Fruit fly (Drosophila melanogaster) whole organism, embryonic: Measurements from ENCODE around the gene Nrd1.

Experiments
- B-H2 ChIP-seq: fragments of 200-800 bp; sonication (Bioruptor generic); optimal IDR thresholded peaks from 2 replicates; lab custom pipeline; 2018; ENCODE audit warnings: missing biosample characterization, mild to moderate bottlenecking, missing genetic modification characterization
- CG10366 ChIP-seq: fragments of 200-800 bp; sonication (Bioruptor generic); IDR thresholded peaks from 2 replicates; pipeline ENCODE4 v1.3.6; 2022; ENCODE audit warnings: missing biosample characterization, missing genetic modification characterization
- CG11085 ChIP-seq: fragments of 200-800 bp; sonication (Bioruptor generic); IDR thresholded peaks from 2 replicates; pipeline ENCODE4 v1.3.6; 2022; ENCODE audit warnings: missing biosample characterization, missing genetic modification characterization
- CG12219 ChIP-seq: fragments of 200-800 bp; sonication (Bioruptor generic); optimal IDR thresholded peaks from 3 replicates; lab custom pipeline; 2018; ENCODE audit warnings: missing biosample characterization, mild to moderate bottlenecking, missing genetic modification characterization
- CG12299 ChIP-seq: fragments of 200-800 bp; sonication (Bioruptor generic); optimal IDR thresholded peaks from 2 replicates; lab custom pipeline; 2018; ENCODE audit warnings: missing biosample characterization, mild to moderate bottlenecking, missing genetic modification characterization
- CG13424 ChIP-seq: fragments of 200-800 bp; sonication (Bioruptor generic); optimal IDR thresholded peaks from 2 replicates; lab custom pipeline; 2019; ENCODE audit warnings: missing biosample characterization, mild to moderate bottlenecking, missing genetic modification characterization, moderate library complexity
- CG13624 ChIP-seq: fragments of 200-800 bp; sonication (Bioruptor generic); optimal IDR thresholded peaks from 2 replicates; lab custom pipeline; 2016; ENCODE audit warnings: missing biosample characterization, missing genetic modification characterization
- CG14014 ChIP-seq: fragments of 200-800 bp; sonication (Bioruptor generic); IDR thresholded peaks from 2 replicates; pipeline ENCODE4 v1.3.6; 2022; ENCODE audit warnings: missing biosample characterization, missing genetic modification characterization
- CG1832 ChIP-seq: fragments of 200-800 bp; sonication (Bioruptor generic); optimal IDR thresholded peaks from 2 replicates; lab custom pipeline; 2017; ENCODE audit warnings: missing biosample characterization, mild to moderate bottlenecking, missing genetic modification characterization, inconsistent platforms
- CG18599 ChIP-seq: fragments of 200-800 bp; sonication (Bioruptor generic); optimal IDR thresholded peaks from 3 replicates; lab custom pipeline; 2017; ENCODE audit warnings: missing biosample characterization, missing genetic modification characterization, mild to moderate bottlenecking, moderate library complexity, missing genetic modification reagents
- CG2116 ChIP-seq: fragments of 200-800 bp; sonication (Bioruptor generic); optimal IDR thresholded peaks from 3 replicates; lab custom pipeline; 2018; ENCODE audit warnings: missing biosample characterization, mild to moderate bottlenecking, missing genetic modification characterization
- CG3163 ChIP-seq: fragments of 200-800 bp; sonication (Bioruptor generic); optimal IDR thresholded peaks from 3 replicates; lab custom pipeline; 2016; ENCODE audit warnings: missing biosample characterization, missing genetic modification characterization
- CG32532 ChIP-seq: fragments of 200-800 bp; sonication (Bioruptor generic); IDR thresholded peaks from 2 replicates; pipeline ENCODE4 v1.3.6; 2022; ENCODE audit warnings: missing biosample characterization, missing genetic modification characterization
- CG33213 ChIP-seq: fragments of 200-800 bp; sonication (Bioruptor generic); optimal IDR thresholded peaks from 3 replicates; lab custom pipeline; 2016; ENCODE audit warnings: missing biosample characterization, missing genetic modification characterization
- CG4282 ChIP-seq: fragments of 200-800 bp; sonication (Bioruptor generic); optimal IDR thresholded peaks from 2 replicates; lab custom pipeline; 2016; ENCODE audit warnings: missing biosample characterization, missing genetic modification characterization
- CG5180 ChIP-seq: fragments of 200-800 bp; sonication (Bioruptor generic); optimal IDR thresholded peaks from 3 replicates; lab custom pipeline; 2017; ENCODE audit warnings: missing biosample characterization, missing genetic modification characterization, mild to moderate bottlenecking, moderate library complexity, missing genetic modification reagents
- CG7928 ChIP-seq: fragments of 200-800 bp; sonication (Bioruptor generic); optimal IDR thresholded peaks from 2 replicates; lab custom pipeline; 2017; ENCODE audit warnings: missing biosample characterization, mild to moderate bottlenecking, missing genetic modification characterization
- CG8388 ChIP-seq: fragments of 200-800 bp; sonication (Bioruptor generic); optimal IDR thresholded peaks from 2 replicates; lab custom pipeline; 2019; ENCODE audit warnings: missing biosample characterization, mild to moderate bottlenecking, missing genetic modification characterization, moderate library complexity
- CG8944 ChIP-seq: fragments of 200-800 bp; sonication (Bioruptor generic); optimal IDR thresholded peaks from 3 replicates; lab custom pipeline; 2016; ENCODE audit warnings: missing biosample characterization, missing genetic modification characterization
- CG9609 ChIP-seq: fragments of 200-800 bp; sonication (Bioruptor generic); optimal IDR thresholded peaks from 3 replicates; lab custom pipeline; 2016; ENCODE audit warnings: missing biosample characterization, missing genetic modification characterization
- CG9932 ChIP-seq: fragments of 200-800 bp; sonication (Bioruptor generic); IDR thresholded peaks from 2 replicates; pipeline ENCODE4 v1.3.6; 2022; ENCODE audit warnings: missing biosample characterization, missing genetic modification characterization
- CHES-1-like ChIP-seq: fragments of 200-800 bp; sonication (Bioruptor generic); optimal IDR thresholded peaks from 2 replicates; lab custom pipeline; 2016; ENCODE audit warnings: missing biosample characterization, missing genetic modification characterization
- CoRest ChIP-seq: fragments of 200-800 bp; sonication (Bioruptor generic); optimal IDR thresholded peaks from 3 replicates; lab custom pipeline; 2018; ENCODE audit warnings: missing biosample characterization, mild to moderate bottlenecking, missing genetic modification characterization, moderate library complexity
- D ChIP-seq, 2 experiments: fragments of 200-800 bp in 1 of 2; fragments of >200 bp in 1 of 2; sonication (Bioruptor generic) in 1 of 2; optimal IDR thresholded peaks; 2 replicates in 1 of 2; 3 replicates in 1 of 2; lab custom pipeline; 2017; ENCODE audit warnings: mild to moderate bottlenecking in 1 of 2, missing biosample characterization in 1 of 2, missing genetic modification characterization in 1 of 2, missing genetic modification reagents in 1 of 2
- Dip3 ChIP-seq: fragments of 200-800 bp; sonication (Bioruptor generic); optimal IDR thresholded peaks from 3 replicates; lab custom pipeline; 2016; ENCODE audit warnings: missing biosample characterization, missing genetic modification characterization
- Dref ChIP-seq: fragments of 200-800 bp; sonication (Bioruptor generic); IDR thresholded peaks from 2 replicates; pipeline ENCODE4 v1.3.6; 2022; ENCODE audit warnings: missing biosample characterization, missing genetic modification characterization
- MTF-1 ChIP-seq: fragments of 200-800 bp; sonication (Bioruptor generic); optimal IDR thresholded peaks from 2 replicates; lab custom pipeline; 2018; ENCODE audit warnings: missing biosample characterization, mild to moderate bottlenecking, missing genetic modification characterization, borderline replicate concordance
- Nf-YB ChIP-seq: fragments of 200-800 bp; sonication (Bioruptor generic); optimal IDR thresholded peaks from 3 replicates; lab custom pipeline; 2019; ENCODE audit warnings: missing biosample characterization, mild to moderate bottlenecking, missing genetic modification characterization, moderate library complexity
- Nf-YC ChIP-seq: fragments of 200-800 bp; optimal IDR thresholded peaks from 3 replicates; lab custom pipeline; 2019; ENCODE audit warnings: missing biosample characterization, mild to moderate bottlenecking, missing genetic modification characterization, moderate library complexity
- Oli ChIP-seq: fragments of 200-800 bp; sonication (Bioruptor generic); optimal IDR thresholded peaks from 2 replicates; lab custom pipeline; 2018; ENCODE audit warnings: missing biosample characterization, mild to moderate bottlenecking, missing genetic modification characterization, moderate library complexity
- Sox100B ChIP-seq: fragments of 200-800 bp; sonication (Bioruptor generic); optimal IDR thresholded peaks from 3 replicates; lab custom pipeline; 2018; ENCODE audit warnings: missing biosample characterization, mild to moderate bottlenecking, missing genetic modification characterization
- Sry-β ChIP-seq: fragments of 200-800 bp; sonication (Bioruptor generic); optimal IDR thresholded peaks from 2 replicates; lab custom pipeline; 2018; ENCODE audit warnings: missing biosample characterization, mild to moderate bottlenecking, missing genetic modification characterization, moderate library complexity
- Taf1 ChIP-seq: fragments of 200-800 bp; sonication (Bioruptor generic); IDR thresholded peaks from 2 replicates; pipeline ENCODE4 v1.3.6; 2022; ENCODE audit warnings: missing biosample characterization, missing genetic modification characterization
- cas ChIP-seq: fragments of 200-800 bp; sonication (Bioruptor generic); IDR thresholded peaks from 2 replicates; pipeline ENCODE4 v1.3.6; 2022; ENCODE audit warnings: missing biosample characterization, missing genetic modification characterization
- chinmo ChIP-seq: fragments of 200-800 bp; sonication (Bioruptor generic); IDR thresholded peaks from 4 replicates; pipeline ENCODE4 v1.3.6; 2022; ENCODE audit warnings: missing biosample characterization, missing genetic modification characterization; ENCODE audit not compliant: partially characterized antibody
- crc ChIP-seq: fragments of 200-800 bp; sonication (Bioruptor generic); optimal IDR thresholded peaks from 2 replicates; lab custom pipeline; 2016; ENCODE audit warnings: missing biosample characterization, missing genetic modification characterization
- cwo ChIP-seq: fragments of 200-800 bp; sonication (Bioruptor generic); optimal IDR thresholded peaks from 3 replicates; lab custom pipeline; 2017; ENCODE audit warnings: missing biosample characterization, missing genetic modification characterization, mild to moderate bottlenecking, moderate library complexity, missing genetic modification reagents
- disco-r ChIP-seq: fragments of 200-800 bp; sonication (Bioruptor generic); optimal IDR thresholded peaks from 2 replicates; lab custom pipeline; 2016; ENCODE audit warnings: missing biosample characterization, missing genetic modification characterization
- fd64A ChIP-seq: fragments of 200-800 bp; sonication (Bioruptor generic); optimal IDR thresholded peaks from 3 replicates; lab custom pipeline; 2018; ENCODE audit warnings: missing biosample characterization, mild to moderate bottlenecking, missing genetic modification characterization
- hkb ChIP-seq, 2 experiments: fragments of 200-800 bp in 1 of 2; fragments of >200 bp in 1 of 2; sonication (Bioruptor generic) in 1 of 2; IDR thresholded peaks in 1 of 2; optimal IDR thresholded peaks in 1 of 2; 2 replicates each; pipeline versions ENCODE4 v1.3.6 to Lab custom; 2017 to 2022; ENCODE audit warnings: missing biosample characterization in 1 of 2, missing genetic modification characterization in 1 of 2
- lab ChIP-seq: fragments of 200-800 bp; sonication (Bioruptor generic); optimal IDR thresholded peaks from 3 replicates; lab custom pipeline; 2017; ENCODE audit warnings: missing biosample characterization, missing genetic modification characterization, mild to moderate bottlenecking, moderate library complexity, missing genetic modification reagents
- lbe ChIP-seq: fragments of 200-800 bp; sonication (Bioruptor generic); optimal IDR thresholded peaks from 2 replicates; lab custom pipeline; 2016; ENCODE audit warnings: missing biosample characterization, mild to moderate bottlenecking, missing genetic modification characterization
- p53 ChIP-seq: fragments of 200-800 bp; sonication (Bioruptor generic); optimal IDR thresholded peaks from 2 replicates; lab custom pipeline; 2016; ENCODE audit warnings: missing biosample characterization, missing genetic modification characterization
- phol ChIP-seq: fragments of 200-800 bp; sonication (Bioruptor generic); optimal IDR thresholded peaks from 3 replicates; lab custom pipeline; 2018; ENCODE audit warnings: missing biosample characterization, mild to moderate bottlenecking, missing genetic modification characterization, moderate library complexity
- sna ChIP-seq: fragments of 200-800 bp; sonication (Bioruptor generic); IDR thresholded peaks from 2 replicates; pipeline ENCODE4 v1.3.6; 2022; ENCODE audit warnings: missing biosample characterization, missing genetic modification characterization; ENCODE audit not compliant: partially characterized antibody
- ttk ChIP-seq: fragments of 200-800 bp; sonication (Bioruptor generic); IDR thresholded peaks from 2 replicates; pipeline ENCODE4 v2.1.2; 2022; ENCODE audit warnings: missing biosample characterization, missing genetic modification characterization
- z ChIP-seq: fragments of 200-800 bp; sonication (Bioruptor generic); IDR thresholded peaks from 3 replicates; pipeline ENCODE4 v1.3.6; 2022; ENCODE audit warnings: missing biosample characterization, missing genetic modification characterization
- zen2 ChIP-seq: fragments of 200-800 bp; sonication (Bioruptor generic); IDR thresholded peaks from 3 replicates; pipeline ENCODE4 v1.3.6; 2022; ENCODE audit warnings: missing biosample characterization, missing genetic modification characterization; ENCODE audit not compliant: partially characterized antibody

The Nrd1 gene

DNA sequence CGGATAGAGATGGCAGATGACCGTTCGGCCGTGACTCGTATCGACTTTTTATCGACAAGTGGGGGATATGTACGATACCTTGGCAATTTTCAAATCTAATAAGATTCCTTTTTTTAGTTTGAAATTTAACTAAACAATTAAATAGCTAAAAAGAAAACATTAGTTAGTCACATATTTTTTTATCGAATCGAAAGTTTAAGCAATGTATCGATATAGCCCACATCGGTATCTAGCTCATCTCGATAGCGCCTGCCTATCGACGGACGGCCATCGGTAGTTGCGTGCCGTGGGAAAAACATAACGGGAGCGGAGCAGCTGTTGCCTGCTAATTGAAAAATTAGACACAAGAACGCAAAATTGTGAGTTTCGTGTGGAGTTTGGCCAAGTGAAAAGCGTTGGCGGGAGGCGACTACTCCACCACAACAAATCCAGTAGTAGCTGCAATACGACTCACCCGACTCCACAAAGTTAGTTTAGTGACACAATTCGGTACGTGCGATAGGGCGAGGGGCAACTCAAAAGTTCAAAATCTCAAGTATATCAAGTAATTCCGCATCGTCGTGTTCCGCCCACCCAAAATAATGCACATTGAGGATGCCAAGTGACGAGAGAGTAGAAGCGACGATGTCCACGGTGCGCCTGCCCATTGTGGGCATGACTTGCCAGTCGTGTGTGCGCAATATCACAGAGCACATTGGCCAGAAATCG is 13.8 kb downstream of the Nrd1 start, which contains the start of the genes CG10347 and ATP7 (continued):
- TF ChIP-seq CG13624 (peak; percentile 27), CG13424 (tag; lab: Kevin White, UChicago) (peak; percentile 43), B-H2 (GFP tag; lab: Kevin White, UChicago) (peak; percentile 38), CG14014 (GFP tag; lab: Robert Waterston, UW) (no peak), CG4282 (no peak), Sox100B (GFP tag; lab: Kevin White, UChicago) (no peak), CG9932 (GFP tag; lab: Robert Waterston, UW) (peak; percentile 45), hkb (optimal IDR thresholded peaks at IDR 0.05; lab: Kevin White, UChicago) (peak; percentile 98), hkb (GFP tag; IDR thresholded peaks at IDR 0.05; lab: Robert Waterston, UW) (no peak), lbe (peak; percentile 22), CG12299 (tag; lab: Kevin White, UChicago) (peak; percentile 34), MTF-1 (GFP tag; lab: Kevin White, UChicago) (peak; percentile 92), Dref (GFP tag; lab: Robert Waterston, UW) (peak; percentile 87), Oli (no peak), Sry-β (GFP tag; lab: Kevin White, UChicago) (peak; percentile 19), p53 (GFP tag; lab: Kevin White, UChicago) (peak; percentile 43), CG33213 (GFP tag; lab: Kevin White, UChicago) (no peak), CG8388 (GFP tag; lab: Kevin White, UChicago) (no peak), CoRest (peak; percentile 18), CG5180 (GFP tag; lab: Kevin White, UChicago) (no peak), cas (no peak), crc (GFP tag; lab: Kevin White, UChicago) (no peak), CG1832 (no peak), disco-r (GFP tag; lab: Kevin White, UChicago) (no peak), CG11085 (GFP tag; lab: Robert Waterston, UW) (no peak), CG3163 (peak; percentile 37), Taf1 (no peak), CG12219 (GFP tag; lab: Kevin White, UChicago) (no peak), CHES-1-like (peak; percentile 26), CG32532 (no peak), zen2 (peak; percentile 78), cwo (GFP tag; lab: Kevin White, UChicago) (no peak), CG18599 (GFP tag; lab: Kevin White, UChicago) (peak; percentile 23), CG8944 (peak; percentile 26), CG9609 (GFP tag; lab: Kevin White, UChicago) (no peak), lab (GFP tag; lab: Kevin White, UChicago) (peak; percentile 40), fd64A (GFP tag; lab: Kevin White, UChicago) (no peak), ttk (GFP tag; lab: Robert Waterston, UW) (no peak), chinmo (peak; percentile 80; the same call in 2 of the 4 replicates), sna (GFP tag; lab: Robert Waterston, UW) (peak; percentile 96), CG10366 (no peak), phol (tag; lab: Kevin White, UChicago) (peak; percentile 38), Nf-YB (no peak), z (GFP tag; lab: Robert Waterston, UW) (no peak), D (optimal IDR thresholded peaks at IDR 0.05; lab: Kevin White, UChicago) (no peak), D (GFP tag; optimal IDR thresholded peaks at IDR 0.05; lab: Kevin White, UChicago) (no peak), Dip3 (GFP tag; lab: Kevin White, UChicago) (peak; percentile 36), CG7928 (GFP tag; lab: Kevin White, UChicago) (no peak), CG2116 (GFP tag; lab: Kevin White, UChicago) (peak; percentile 83), Nf-YC (tag; lab: Kevin White, UChicago) (peak; percentile 50)
